Worm (Caenorhabditis elegans) whole organism, young adult: ENCODE results near the gene rop-1.

Experiments
- B0035.1 ChIP-seq: sonication (generic microtip); optimal IDR thresholded peaks from 2 replicates; lab custom pipeline; 2016; ENCODE audit warnings: missing genetic modification characterization, mild to moderate bottlenecking, missing compliant biosample characterization, missing genotype, missing genetic modification reagents
- B0261.1 ChIP-seq: sonication (generic microtip); optimal IDR thresholded peaks from 2 replicates; lab custom pipeline; 2016; ENCODE audit warnings: mild to moderate bottlenecking, missing genetic modification characterization, moderate library complexity, missing compliant biosample characterization
- B0336.3 ChIP-seq: fragments of 200-800 bp; sonication (Bioruptor generic); IDR thresholded peaks from 2 replicates; pipeline ENCODE4 v1.3.6; 2022; ENCODE audit warnings: missing genetic modification characterization, missing compliant biosample characterization
- D2030.7 ChIP-seq: fragments of 200-800 bp; sonication (Bioruptor generic); IDR thresholded peaks from 2 replicates; pipeline ENCODE4 v1.3.6; 2022; ENCODE audit warnings: missing genetic modification reagents, missing genetic modification characterization, missing compliant biosample characterization
- F39B2.1 ChIP-seq: fragments of 200-800 bp; sonication (Bioruptor generic); IDR thresholded peaks from 2 replicates; pipeline ENCODE4 v1.3.6; 2022; ENCODE audit warnings: missing genetic modification reagents, missing genetic modification characterization, missing compliant biosample characterization
- F57C9.4 ChIP-seq: sonication (generic microtip); optimal IDR thresholded peaks from 2 replicates; lab custom pipeline; 2017; ENCODE audit warnings: mild to moderate bottlenecking, missing genetic modification characterization, missing compliant biosample characterization
- K12H6.12 ChIP-seq: fragments of 200-800 bp; sonication (Bioruptor generic); optimal IDR thresholded peaks from 2 replicates; lab custom pipeline; 2018; ENCODE audit warnings: mild to moderate bottlenecking, missing genetic modification characterization, missing compliant biosample characterization
- T26A5.8 ChIP-seq: sonication (generic microtip); optimal IDR thresholded peaks from 2 replicates; lab custom pipeline; 2016; ENCODE audit warnings: missing genetic modification characterization, missing compliant biosample characterization
- Y53G8AR.9 ChIP-seq: fragments of 200-800 bp; sonication (Bioruptor generic); conservative IDR thresholded peaks from 2 replicates; pipeline ENCODE4 v1.3.6; 2022; ENCODE audit warnings: missing genetic modification reagents, missing genetic modification characterization, missing compliant biosample characterization
- Y79H2A.3 ChIP-seq: fragments of 200-800 bp; sonication (Bioruptor generic); conservative IDR thresholded peaks from 2 replicates; pipeline ENCODE4 v1.3.6; 2022; ENCODE audit warnings: missing genetic modification reagents, missing genetic modification characterization, missing compliant biosample characterization
- akir-1 ChIP-seq: fragments of 200-800 bp; sonication (Bioruptor generic); optimal IDR thresholded peaks from 2 replicates; lab custom pipeline; 2018; ENCODE audit warnings: mild to moderate bottlenecking, missing genetic modification characterization, moderate library complexity, missing compliant biosample characterization
- ama-1 ChIP-seq, 3 experiments: fragments of 150-350 bp in 1 of 3; sonication (generic microtip) in 2 of 3; optimal IDR thresholded peaks; 2 replicates each; lab custom pipeline; 2014 to 2018; ENCODE audit warnings: missing biosample characterization in 2 of 3, missing genetic modification characterization in 2 of 3, missing genetic modification reagents in 2 of 3
- aptf-3 ChIP-seq: fragments of 200-800 bp; sonication (Bioruptor generic); IDR thresholded peaks from 2 replicates; pipeline ENCODE4 v1.3.6; 2022; ENCODE audit warnings: missing genetic modification characterization, missing compliant biosample characterization
- atf-7 ChIP-seq: sonication (generic microtip); optimal IDR thresholded peaks from 2 replicates; lab custom pipeline; 2017; ENCODE audit warnings: mild to moderate bottlenecking, missing genetic modification characterization, missing compliant biosample characterization
- attf-3 ChIP-seq: fragments of 200-800 bp; sonication (Bioruptor generic); conservative IDR thresholded peaks from 2 replicates; pipeline ENCODE4 v1.3.6; 2022; ENCODE audit warnings: missing genetic modification reagents, missing genetic modification characterization, missing compliant biosample characterization
- attf-5 ChIP-seq: fragments of 200-800 bp; sonication (Bioruptor generic); optimal IDR thresholded peaks from 2 replicates; lab custom pipeline; 2018; ENCODE audit warnings: mild to moderate bottlenecking, missing genetic modification characterization, missing compliant biosample characterization
- ceh-100 ChIP-seq: fragments of 200-800 bp; sonication (Bioruptor generic); IDR thresholded peaks from 2 replicates; pipeline ENCODE4 v1.3.6; 2022; ENCODE audit warnings: missing genetic modification reagents, missing genetic modification characterization, missing compliant biosample characterization
- ceh-27 ChIP-seq: fragments of 200-800 bp; sonication (Bioruptor generic); optimal IDR thresholded peaks from 2 replicates; lab custom pipeline; 2018; ENCODE audit warnings: mild to moderate bottlenecking, missing genetic modification characterization, moderate library complexity, missing compliant biosample characterization
- ceh-58 ChIP-seq: fragments of 200-800 bp; sonication (Bioruptor generic); IDR thresholded peaks from 2 replicates; pipeline ENCODE4 v1.3.6; 2022; ENCODE audit warnings: missing genetic modification characterization, missing compliant biosample characterization
- die-1 ChIP-seq: sonication (generic microtip); optimal IDR thresholded peaks from 2 replicates; lab custom pipeline; 2016; ENCODE audit warnings: missing genotype, mild to moderate bottlenecking, missing genetic modification characterization, missing compliant biosample characterization
- dox-1 ChIP-seq: fragments of 200-800 bp; sonication (Bioruptor generic); IDR thresholded peaks from 2 replicates; pipeline ENCODE4 v1.3.6; 2022; ENCODE audit warnings: missing genetic modification reagents, missing genetic modification characterization, missing compliant biosample characterization
- dpff-1 ChIP-seq: sonication (generic microtip); optimal IDR thresholded peaks from 2 replicates; lab custom pipeline; 2017; ENCODE audit warnings: mild to moderate bottlenecking, missing genetic modification characterization, missing compliant biosample characterization
- egl-44 ChIP-seq: fragments of 200-800 bp; sonication (Bioruptor generic); IDR thresholded peaks from 2 replicates; pipeline ENCODE4 v1.3.6; 2022; ENCODE audit warnings: missing genetic modification reagents, missing genetic modification characterization, missing compliant biosample characterization
- egrh-3 ChIP-seq: fragments of 200-800 bp; sonication (Bioruptor generic); IDR thresholded peaks from 2 replicates; pipeline ENCODE4 v1.3.6; 2022; ENCODE audit warnings: missing genetic modification reagents, missing genetic modification characterization, missing compliant biosample characterization
- ets-4 ChIP-seq: fragments of 200-800 bp; sonication (Bioruptor generic); optimal IDR thresholded peaks from 2 replicates; lab custom pipeline; 2018; ENCODE audit warnings: mild to moderate bottlenecking, missing genetic modification characterization, missing compliant biosample characterization
- hlh-12 ChIP-seq: sonication (generic microtip); optimal IDR thresholded peaks from 2 replicates; lab custom pipeline; 2016; ENCODE audit warnings: missing genetic modification characterization, missing compliant biosample characterization
- hmg-1.2 ChIP-seq: fragments of 200-800 bp; sonication (Bioruptor generic); IDR thresholded peaks from 2 replicates; pipeline ENCODE4 v1.3.6; 2022; ENCODE audit warnings: missing genetic modification reagents, missing genetic modification characterization, missing compliant biosample characterization
- hrde-1 ChIP-seq: sonication (generic microtip); optimal IDR thresholded peaks from 2 replicates; lab custom pipeline; 2016; ENCODE audit warnings: missing genetic modification characterization, mild to moderate bottlenecking, missing compliant biosample characterization, moderate library complexity, missing genotype, missing genetic modification reagents, borderline replicate concordance
- let-526 ChIP-seq: fragments of 200-800 bp; sonication (Bioruptor generic); IDR thresholded peaks from 2 replicates; pipeline ENCODE4 v1.3.6; 2022; ENCODE audit warnings: missing genetic modification reagents, missing genetic modification characterization, missing compliant biosample characterization
- lir-1 ChIP-seq: fragments of 200-800 bp; sonication (Bioruptor generic); conservative IDR thresholded peaks from 2 replicates; pipeline ENCODE4 v1.3.6; 2022; ENCODE audit warnings: missing genetic modification reagents, missing genetic modification characterization, missing compliant biosample characterization
- madf-10 ChIP-seq: sonication (generic microtip); optimal IDR thresholded peaks from 2 replicates; lab custom pipeline; 2016; ENCODE audit warnings: mild to moderate bottlenecking, missing genetic modification characterization, missing compliant biosample characterization
- mes-4 ChIP-seq: sonication (generic microtip); optimal IDR thresholded peaks from 2 replicates; lab custom pipeline; 2016; ENCODE audit warnings: missing genotype, missing genetic modification characterization, missing compliant biosample characterization
- nfya-1 ChIP-seq: sonication (generic microtip); optimal IDR thresholded peaks from 2 replicates; lab custom pipeline; 2017; ENCODE audit warnings: antibody characterized with exemption, missing compliant biosample characterization, missing genetic modification characterization, borderline replicate concordance; ENCODE audit not compliant: insufficient read depth
- nfyb-1 ChIP-seq: fragments of 200-800 bp; sonication (Bioruptor generic); IDR thresholded peaks from 2 replicates; pipeline ENCODE4 v1.3.6; 2022; ENCODE audit warnings: missing genetic modification reagents, missing genetic modification characterization, missing compliant biosample characterization
- nhr-179 ChIP-seq: sonication (generic microtip); optimal IDR thresholded peaks from 2 replicates; lab custom pipeline; 2016; ENCODE audit warnings: mild to moderate bottlenecking, missing genetic modification characterization, missing compliant biosample characterization
- nhr-80 ChIP-seq: sonication (generic microtip); optimal IDR thresholded peaks from 2 replicates; lab custom pipeline; 2016; ENCODE audit warnings: missing genetic modification characterization, missing compliant biosample characterization
- pbrm-1 ChIP-seq: fragments of 200-800 bp; sonication (Bioruptor generic); IDR thresholded peaks from 2 replicates; pipeline ENCODE4 v1.3.6; 2022; ENCODE audit warnings: missing genetic modification reagents, missing genetic modification characterization, missing compliant biosample characterization
- rcor-1 ChIP-seq: fragments of 200-800 bp; sonication (Bioruptor generic); IDR thresholded peaks from 2 replicates; pipeline ENCODE4 v1.3.6; 2022; ENCODE audit warnings: missing genetic modification reagents, missing genetic modification characterization, missing compliant biosample characterization
- rpc-1 ChIP-seq, 2 experiments: fragments of 150-350 bp in 1 of 2; sonication (generic microtip) in 1 of 2; optimal IDR thresholded peaks; 2 replicates each; lab custom pipeline; 2014 to 2018; ENCODE audit warnings: missing biosample characterization in 1 of 2, missing genetic modification characterization in 1 of 2, missing genetic modification reagents in 1 of 2, missing genotype in 1 of 2
- sdz-38 ChIP-seq: sonication (generic microtip); optimal IDR thresholded peaks from 2 replicates; lab custom pipeline; 2016; ENCODE audit warnings: missing genotype, missing genetic modification characterization, missing compliant biosample characterization
- snpc-4 ChIP-seq, 5 experiments: fragments of 150-350 bp in 1 of 5; sonication (generic microtip) in 4 of 5; optimal IDR thresholded peaks; 2 replicates each; lab custom pipeline; 2014 to 2018; ENCODE audit warnings: missing genetic modification characterization in 5 of 5, missing biosample characterization in 3 of 5, antibody characterized with exemption in 2 of 5, mild to moderate bottlenecking in 2 of 5, missing compliant biosample characterization in 2 of 5, missing genotype in 2 of 5, moderate library complexity in 2 of 5, missing genetic modification reagents in 1 of 5
- somi-1 ChIP-seq: fragments of 200-800 bp; sonication (Bioruptor generic); optimal IDR thresholded peaks from 2 replicates; lab custom pipeline; 2018; ENCODE audit warnings: mild to moderate bottlenecking, missing genetic modification characterization, missing compliant biosample characterization
- sptf-2 ChIP-seq: fragments of 200-800 bp; sonication (Bioruptor generic); optimal IDR thresholded peaks from 2 replicates; lab custom pipeline; 2018; ENCODE audit warnings: mild to moderate bottlenecking, missing genetic modification characterization, missing compliant biosample characterization
- xnd-1 ChIP-seq: sonication (generic microtip); optimal IDR thresholded peaks from 2 replicates; lab custom pipeline; 2016; ENCODE audit warnings: missing genotype, missing genetic modification reagents, missing genetic modification characterization, missing compliant biosample characterization
- ztf-18 ChIP-seq: sonication (generic microtip); optimal IDR thresholded peaks from 2 replicates; lab custom pipeline; 2016; ENCODE audit warnings: missing genotype, mild to moderate bottlenecking, missing genetic modification characterization, missing compliant biosample characterization
- ztf-22 ChIP-seq: fragments of 200-800 bp; sonication (Bioruptor generic); optimal IDR thresholded peaks from 2 replicates; lab custom pipeline; 2018; ENCODE audit warnings: mild to moderate bottlenecking, missing genetic modification characterization, moderate library complexity, missing compliant biosample characterization
- ztf-25 ChIP-seq: fragments of 200-800 bp; sonication (Bioruptor generic); IDR thresholded peaks from 2 replicates; pipeline ENCODE4 v1.3.6; 2022; ENCODE audit warnings: missing genetic modification reagents, missing genetic modification characterization, missing compliant biosample characterization
- ztf-28 ChIP-seq: fragments of 200-800 bp; sonication (Bioruptor generic); IDR thresholded peaks from 2 replicates; pipeline ENCODE4 v1.3.6; 2022; ENCODE audit warnings: missing genetic modification reagents, missing genetic modification characterization, missing compliant biosample characterization

Gene rop-1

DNA sequence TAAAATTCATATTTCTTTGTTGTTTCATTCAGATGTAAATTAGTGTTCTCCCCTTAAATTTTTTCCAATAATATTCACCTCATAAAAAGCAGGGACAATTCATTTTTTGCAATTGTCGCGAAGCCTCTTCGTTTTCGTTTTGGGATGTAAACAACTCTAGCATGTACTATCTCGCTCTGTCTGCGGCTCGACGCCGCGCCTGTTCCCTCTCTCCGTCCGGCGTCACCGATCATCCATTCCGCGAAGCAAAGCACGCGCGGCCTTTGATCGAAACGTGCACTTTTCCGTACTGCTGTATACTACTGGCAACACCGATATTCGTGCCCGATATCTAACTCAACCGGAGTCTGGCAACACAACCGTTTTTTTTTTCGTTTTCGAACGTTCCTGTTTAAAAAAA is 7.9 kb downstream of the rop-1 start:
- TF ChIP-seq die-1 (no peak), hrde-1 (no peak), ztf-28 (no peak; the same call in 1 of the 2 replicates), madf-10 (no peak), nfya-1 (no peak), hmg-1.2 (GFP tag; lab: Robert Waterston, UW) (peak; percentile 17; the same call in 1 of the 2 replicates), K12H6.12 (tag; lab: Kevin White, UChicago) (no peak), dpff-1 (no peak), ceh-58 (GFP tag; lab: Robert Waterston, UW) (no peak), F39B2.1 (GFP tag; lab: Robert Waterston, UW) (no peak), egl-44 (GFP tag; lab: Robert Waterston, UW) (0 out of 2 replicates have a peak, but pooled peaks have one; percentile 47), attf-5 (no peak), atf-7 (no peak), Y79H2A.3 (GFP tag; lab: Robert Waterston, UW) (no peak), ceh-27 (GFP tag; lab: Kevin White, UChicago) (no peak), somi-1 (GFP tag; lab: Kevin White, UChicago) (no peak), B0035.1 (tag; lab: Kevin White, UChicago) (no peak), ztf-22 (GFP tag; lab: Kevin White, UChicago) (no peak), pbrm-1 (GFP tag; lab: Robert Waterston, UW) (no peak), D2030.7 (GFP tag; lab: Robert Waterston, UW) (0 out of 2 replicates have a peak, but pooled peaks have one; percentile 5), ceh-100 (no peak), B0336.3 (GFP tag; lab: Robert Waterston, UW) (no peak), nhr-179 (tag; lab: Kevin White, UChicago) (no peak), ama-1 (optimal IDR thresholded peaks at IDR 0.05; lab: Kevin White, UChicago) (no peak), ama-1 (GFP tag; optimal IDR thresholded peaks at IDR 0.05; lab: Kevin White, UChicago) (no peak), attf-3 (GFP tag; lab: Robert Waterston, UW) (no peak), mes-4 (tag; lab: Kevin White, UChicago) (no peak), egrh-3 (no peak), snpc-4 (GFP tag; optimal IDR thresholded peaks at IDR 0.05; lab: Kevin White, UChicago) (no peak), snpc-4 (tag; optimal IDR thresholded peaks at IDR 0.05; lab: Kevin White, UChicago) (no peak), aptf-3 (GFP tag; lab: Robert Waterston, UW) (no peak), xnd-1 (tag; lab: Kevin White, UChicago) (no peak), T26A5.8 (no peak), ets-4 (GFP tag; lab: Kevin White, UChicago) (no peak), akir-1 (GFP tag; lab: Kevin White, UChicago) (no peak), lir-1 (GFP tag; lab: Robert Waterston, UW) (no peak), rpc-1 (optimal IDR thresholded peaks at IDR 0.05; lab: Kevin White, UChicago) (no peak), rpc-1 (tag; optimal IDR thresholded peaks at IDR 0.05; lab: Kevin White, UChicago) (no peak), rcor-1 (GFP tag; lab: Robert Waterston, UW) (no peak), ztf-25 (GFP tag; lab: Robert Waterston, UW) (no peak), F57C9.4 (tag; lab: Kevin White, UChicago) (no peak), hlh-12 (tag; lab: Kevin White, UChicago) (no peak), ztf-18 (no peak), nfyb-1 (0 out of 2 replicates have a peak, but pooled peaks have one; percentile 25), Y53G8AR.9 (GFP tag; lab: Robert Waterston, UW) (no peak), B0261.1 (tag; lab: Kevin White, UChicago) (no peak), sptf-2 (GFP tag; lab: Kevin White, UChicago) (no peak), nhr-80 (tag; lab: Kevin White, UChicago) (no peak), sdz-38 (no peak), dox-1 (GFP tag; lab: Robert Waterston, UW) (0 out of 2 replicates have a peak, but pooled peaks have one; percentile 9), let-526 (peak; percentile 10; the same call in 1 of the 2 replicates)
